Worm (Caenorhabditis elegans): Measurements from ENCODE around the gene ptr-24.

The ptr-24 gene

ce11 chrX:13320575-13320974, 17.3 kb upstream of the ptr-24 start (continued):
- TF ChIP-seq gei-8 (GFP tag; optimal IDR thresholded peaks at IDR 0.05) (no peak), lir-3 (tag; optimal IDR thresholded peaks at IDR 0.05) (no peak), nhr-10 (tag; optimal IDR thresholded peaks at IDR 0.05) (peak; percentile 2), hlh-30 (tag; optimal IDR thresholded peaks at IDR 0.05; ENCODE audit: insufficient read depth) (peak; percentile 44), lin-29 (GFP tag; IDR thresholded peaks at IDR 0.05) (no peak), nhr-41 (GFP tag; IDR thresholded peaks at IDR 0.05) (no peak), ztf-7 (tag; optimal IDR thresholded peaks at IDR 0.05) (no peak), egl-27 (tag; optimal IDR thresholded peaks at IDR 0.05) (no peak)

- TF ChIP-seq saeg-2 (GFP tag; IDR thresholded peaks at IDR 0.05) (no peak), hlh-30 (tag; optimal IDR thresholded peaks at IDR 0.05; ENCODE audit: insufficient read depth) (peak; percentile 32), duxl-1 (tag; optimal IDR thresholded peaks at IDR 0.05; ENCODE audit: poor library complexity) (no peak), hlh-11 (tag; optimal IDR thresholded peaks at IDR 0.05) (peak; percentile 60), unc-130 (GFP tag; optimal IDR thresholded peaks at IDR 0.05) (no peak), tra-1 (GFP tag; IDR thresholded peaks at IDR 0.05) (no peak), lim-7 (GFP tag; IDR thresholded peaks at IDR 0.05) (no peak), nhr-28 (tag; optimal IDR thresholded peaks at IDR 0.05) (peak; percentile 26), lin-13 (GFP tag; optimal IDR thresholded peaks at IDR 0.05) (no peak), fkh-10 (GFP tag; optimal IDR thresholded peaks at IDR 0.05) (no peak), dmd-6 (GFP tag; IDR thresholded peaks at IDR 0.05) (0 out of 2 replicates have a peak, but pooled peaks have one; percentile 15), zip-11 (GFP tag; IDR thresholded peaks at IDR 0.05) (no peak), nhr-48 (tag; optimal IDR thresholded peaks at IDR 0.05) (no peak)
Observed at ce11 chrX:13322886-13323285, 14.9 kb upstream of the ptr-24 start, which contains the start of gene F46G10.2. Gene F46G10.2 (plus strand): TSS chrX:13322963.

- TF ChIP-seq php-3 (GFP tag; IDR thresholded peaks at IDR 0.05) (peak; percentile 56; the same call in 1 of the 2 replicates), hlh-11 (tag; optimal IDR thresholded peaks at IDR 0.05) (no peak)
Observed at ce11 chrX:13323697-13324096, 14.1 kb upstream of the ptr-24 start.

ce11 chrX:13324326-13324725, 13.5 kb upstream of the ptr-24 start:
- TF ChIP-seq ceh-20 (GFP tag; IDR thresholded peaks at IDR 0.05) (peak; percentile 8; the same call in 1 of the 2 replicates), aha-1 (tag) (peak; percentile 96), daf-12 (tag; optimal IDR thresholded peaks at IDR 0.05) (no peak)

ce11 chrX:13325039-13325438, 12.8 kb upstream of the ptr-24 start:
- TF ChIP-seq zip-2 (tag; optimal IDR thresholded peaks at IDR 0.05) (no peak), nhr-25 (tag; optimal IDR thresholded peaks at IDR 0.05; ENCODE audit: borderline replicate concordance, insufficient read depth) (peak; percentile 72), jun-1 (tag; optimal IDR thresholded peaks at IDR 0.05) (no peak), unc-62 (GFP tag; optimal IDR thresholded peaks at IDR 0.05 in 1 of 2) (peak in 1 of 2 experiments; percentile 98), unc-62 (tag; optimal IDR thresholded peaks at IDR 0.05) (no peak), nhr-11 (tag; optimal IDR thresholded peaks at IDR 0.05) (no peak), snpc-4 (tag; optimal IDR thresholded peaks at IDR 0.05) (no peak), cey-2 (tag; optimal IDR thresholded peaks at IDR 0.05; ENCODE audit: borderline replicate concordance, insufficient read depth) (no peak), Y105C5A.15 (GFP tag; IDR thresholded peaks at IDR 0.05) (no peak), nhr-76 (tag; optimal IDR thresholded peaks at IDR 0.05) (no peak), ztf-7 (tag; optimal IDR thresholded peaks at IDR 0.05) (no peak), aly-2 (tag; optimal IDR thresholded peaks at IDR 0.05) (no peak), ceh-20 (GFP tag; IDR thresholded peaks at IDR 0.05) (peak; percentile 58), ceh-44 (GFP tag; IDR thresholded peaks at IDR 0.05) (no peak), hlh-11 (tag; optimal IDR thresholded peaks at IDR 0.05) (peak; percentile 33), mdl-1 (tag; optimal IDR thresholded peaks at IDR 0.05) (peak in 1 of 2 experiments; percentile 72), nhr-28 (tag; optimal IDR thresholded peaks at IDR 0.05) (peak; percentile 76), F37D6.2 (tag; optimal IDR thresholded peaks at IDR 0.05) (no peak), zag-1 (tag; optimal IDR thresholded peaks at IDR 0.05) (no peak), attf-4 (tag; optimal IDR thresholded peaks at IDR 0.05) (no peak), egl-43 (GFP tag; IDR thresholded peaks at IDR 0.05) (no peak), hlh-30 (tag; optimal IDR thresholded peaks at IDR 0.05; ENCODE audit: insufficient read depth) (peak; percentile 67), nhr-48 (tag; optimal IDR thresholded peaks at IDR 0.05) (peak; percentile 53)
